Fruit fly (Drosophila melanogaster): ENCODE data around the gene Cpr72Ea.

- TF ChIP-seq croc (GFP tag; conservative IDR thresholded peaks at IDR 0.05), result no peak
- no peak for TF ChIP-seq Max (GFP tag; optimal IDR thresholded peaks at IDR 0.05)
- TF ChIP-seq CG6175 (GFP tag; IDR thresholded peaks at IDR 0.05), result no peak
- TF ChIP-seq nau (GFP tag; optimal IDR thresholded peaks at IDR 0.05), result no peak
- TF ChIP-seq CG4707 (GFP tag; optimal IDR thresholded peaks at IDR 0.05), result no peak
- TF ChIP-seq CG7987 (GFP tag; optimal IDR thresholded peaks at IDR 0.05), result no peak
- no peak for TF ChIP-seq ems (GFP tag; optimal IDR thresholded peaks at IDR 0.05)
- no peak for TF ChIP-seq caup (GFP tag; optimal IDR thresholded peaks at IDR 0.05; ENCODE audit: severe bottlenecking)
- no peak for TF ChIP-seq CG2202 (tag; optimal IDR thresholded peaks at IDR 0.05)
- TF ChIP-seq Aef1 (GFP tag; IDR thresholded peaks at IDR 0.05), result no peak
These were observed 5.1 kb upstream of the Cpr72Ea start for dm6 chr3L:16357187-16357728.
